Worm (Caenorhabditis elegans) whole organism, L2 larva: ENCODE data around the gene dhs-13.

ENCODE experiments used
- Y55F3AM.14 ChIP-seq: fragments of 200-800 bp; sonication (Bioruptor generic); optimal IDR thresholded peaks from 2 replicates; lab custom pipeline; 2018; ENCODE audit warnings: mild to moderate bottlenecking, missing genetic modification characterization, missing compliant biosample characterization
- aly-2 ChIP-seq: fragments of 150-350 bp; optimal IDR thresholded peaks from 2 replicates; lab custom pipeline; 2014; ENCODE audit warnings: missing biosample characterization, missing genetic modification characterization
- blmp-1 ChIP-seq: sonication (generic microtip); optimal IDR thresholded peaks from 2 replicates; lab custom pipeline; 2017; ENCODE audit warnings: missing genetic modification characterization, mild to moderate bottlenecking, missing compliant biosample characterization, antibody characterized with exemption, moderate library complexity; ENCODE audit not compliant: insufficient read depth
- elt-3 ChIP-seq: sonication (generic microtip); optimal IDR thresholded peaks from 2 replicates; lab custom pipeline; 2017; ENCODE audit warnings: missing biosample characterization, missing genetic modification characterization
- lin-13 ChIP-seq: fragments of 150-350 bp; optimal IDR thresholded peaks from 2 replicates; lab custom pipeline; 2014; ENCODE audit warnings: missing biosample characterization, missing genetic modification reagents, missing genetic modification characterization
- nhr-6 ChIP-seq: fragments of 150-350 bp; optimal IDR thresholded peaks from 2 replicates; lab custom pipeline; 2014; ENCODE audit warnings: missing biosample characterization, missing genetic modification characterization
- skn-1 ChIP-seq: sonication (generic microtip); optimal IDR thresholded peaks from 2 replicates; lab custom pipeline; 2017; ENCODE audit warnings: missing biosample characterization, missing genetic modification characterization
- snpc-4 ChIP-seq: fragments of 150-350 bp; optimal IDR thresholded peaks from 2 replicates; lab custom pipeline; 2014; ENCODE audit warnings: missing biosample characterization, missing genetic modification characterization
- unc-39 ChIP-seq: fragments of 150-350 bp; optimal IDR thresholded peaks from 2 replicates; lab custom pipeline; 2014; ENCODE audit warnings: missing biosample characterization, missing genetic modification characterization
- unc-55 ChIP-seq: fragments of 150-350 bp; sonication (generic microtip); optimal IDR thresholded peaks from 3 replicates; lab custom pipeline; 2014; ENCODE audit warnings: missing biosample characterization, missing genetic modification reagents, missing genetic modification characterization
- unc-62 ChIP-seq: fragments of 150-350 bp; optimal IDR thresholded peaks from 2 replicates; lab custom pipeline; 2014; ENCODE audit warnings: missing biosample characterization, missing genetic modification reagents, missing genetic modification characterization

DNA sequence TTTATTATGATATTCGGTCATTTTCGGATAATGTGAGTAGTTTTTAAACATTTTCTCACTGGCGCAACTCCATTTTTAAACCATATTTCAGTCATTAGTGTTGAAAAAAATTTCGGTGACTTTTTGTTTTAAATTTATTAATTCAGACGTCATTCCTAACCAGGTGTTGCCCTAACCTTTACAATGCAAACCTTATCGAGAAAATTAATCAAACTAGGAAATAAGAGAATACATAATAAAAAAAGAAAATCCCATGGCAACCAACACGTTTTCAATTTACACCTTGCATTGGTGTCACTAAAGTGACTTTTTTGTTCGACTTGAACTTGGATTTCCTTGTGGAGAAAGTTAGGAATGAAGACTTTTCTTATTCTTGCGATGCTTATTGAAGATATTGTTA, 16.6 kb upstream of the dhs-13 start, which contains the start of gene F36H9.2:
- TF ChIP-seq skn-1 (tag; lab: Kevin White, UChicago) (no peak), snpc-4 (tag; lab: Kevin White, UChicago) (no peak), nhr-6 (tag; lab: Kevin White, UChicago) (no peak), elt-3 (no peak), aly-2 (no peak), unc-39 (tag; lab: Kevin White, UChicago) (no peak), unc-62 (GFP tag; lab: Kevin White, UChicago) (no peak), lin-13 (GFP tag; lab: Kevin White, UChicago) (no peak), Y55F3AM.14 (GFP tag; lab: Kevin White, UChicago) (no peak), unc-55 (GFP tag; lab: Kevin White, UChicago) (no peak), blmp-1 (tag; lab: Kevin White, UChicago) (no peak)
